Worm (Caenorhabditis elegans): ENCODE results near the gene Y5H2A.1.

DNA sequence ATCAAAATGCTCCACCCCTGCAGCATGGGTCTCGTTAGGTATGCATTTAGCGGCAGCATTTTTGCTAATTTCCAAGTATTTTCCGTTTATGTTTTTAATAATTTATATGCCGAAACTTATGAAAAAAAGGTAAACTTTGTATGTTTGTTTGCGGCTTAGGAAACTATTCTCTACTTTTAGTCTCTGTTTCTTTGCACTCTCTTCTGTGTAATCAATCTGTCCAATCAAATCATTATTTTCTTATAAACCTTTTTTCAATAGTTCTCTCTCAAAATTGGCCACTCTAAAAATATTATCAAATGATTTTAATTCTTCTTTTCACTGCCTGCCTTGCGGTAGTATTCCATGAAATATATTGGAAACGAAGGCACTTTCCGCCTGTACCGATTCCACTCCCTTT is 33.6 kb downstream of the Y5H2A.1 start:
- TF ChIP-seq W03F9.2 (tag; optimal IDR thresholded peaks at IDR 0.05) (no peak), him-1 (tag; optimal IDR thresholded peaks at IDR 0.05) (no peak)
